Fruit fly (Drosophila melanogaster) whole organism, embryonic: ENCODE measurements around the gene Rlb1.

Source experiments
- Bgb ChIP-seq: fragments of 200-800 bp; sonication (Bioruptor generic); IDR thresholded peaks from 2 replicates; pipeline ENCODE4 v1.3.6; 2022; ENCODE audit warnings: missing biosample characterization, missing genetic modification characterization; ENCODE audit not compliant: partially characterized antibody
- C15 ChIP-seq: fragments of 200-800 bp; sonication (Bioruptor generic); IDR thresholded peaks from 3 replicates; pipeline ENCODE4 v1.3.6; 2022; ENCODE audit warnings: missing biosample characterization, missing genetic modification characterization
- CG10321 ChIP-seq: fragments of 200-800 bp; sonication (Bioruptor generic); IDR thresholded peaks from 2 replicates; pipeline ENCODE4 v1.3.6; 2022; ENCODE audit warnings: missing biosample characterization, missing genetic modification characterization
- CG10565 ChIP-seq: fragments of 200-800 bp; sonication (Bioruptor generic); optimal IDR thresholded peaks from 3 replicates; lab custom pipeline; 2016; ENCODE audit warnings: missing biosample characterization, mild to moderate bottlenecking, missing genetic modification characterization
- CG11398 ChIP-seq: fragments of 200-800 bp; sonication (Bioruptor generic); optimal IDR thresholded peaks from 2 replicates; lab custom pipeline; 2016; ENCODE audit warnings: missing biosample characterization, missing genetic modification characterization
- CG11695 ChIP-seq: fragments of 200-800 bp; sonication (Bioruptor generic); IDR thresholded peaks from 3 replicates; pipeline ENCODE4 v1.3.6; 2022; ENCODE audit warnings: missing biosample characterization, missing genetic modification characterization
- CG12769 ChIP-seq: fragments of 200-800 bp; sonication (Bioruptor generic); optimal IDR thresholded peaks from 2 replicates; lab custom pipeline; 2019; ENCODE audit warnings: missing biosample characterization, mild to moderate bottlenecking, missing genetic modification characterization, moderate library complexity
- CG15011 ChIP-seq: fragments of 200-800 bp; sonication (Bioruptor generic); optimal IDR thresholded peaks from 3 replicates; lab custom pipeline; 2018; ENCODE audit warnings: missing biosample characterization, mild to moderate bottlenecking, missing genetic modification characterization
- CG15514 ChIP-seq: fragments of 200-800 bp; sonication (Bioruptor generic); optimal IDR thresholded peaks from 3 replicates; lab custom pipeline; 2017; ENCODE audit warnings: missing biosample characterization, missing genetic modification characterization, mild to moderate bottlenecking, moderate library complexity, missing genetic modification reagents
- CG17802 ChIP-seq: fragments of 200-800 bp; sonication (Bioruptor generic); optimal IDR thresholded peaks from 2 replicates; lab custom pipeline; 2018; ENCODE audit warnings: missing biosample characterization, mild to moderate bottlenecking, missing genetic modification characterization, moderate library complexity
- CG1832 ChIP-seq: fragments of 200-800 bp; sonication (Bioruptor generic); optimal IDR thresholded peaks from 2 replicates; lab custom pipeline; 2017; ENCODE audit warnings: missing biosample characterization, mild to moderate bottlenecking, missing genetic modification characterization, inconsistent platforms
- CG18619 ChIP-seq: fragments of 200-800 bp; sonication (Bioruptor generic); optimal IDR thresholded peaks from 3 replicates; lab custom pipeline; 2017; ENCODE audit warnings: missing biosample characterization, mild to moderate bottlenecking, missing genetic modification characterization
- CG18764 ChIP-seq: fragments of 200-800 bp; sonication (Bioruptor generic); optimal IDR thresholded peaks from 3 replicates; lab custom pipeline; 2016; ENCODE audit warnings: missing biosample characterization, missing genetic modification characterization
- CG2889 ChIP-seq: fragments of 200-800 bp; sonication (Bioruptor generic); IDR thresholded peaks from 3 replicates; pipeline ENCODE4 v1.3.6; 2022; ENCODE audit warnings: missing biosample characterization, missing genetic modification characterization
- CG34224 ChIP-seq: fragments of 200-800 bp; sonication (Bioruptor generic); IDR thresholded peaks from 3 replicates; pipeline ENCODE4 v1.3.6; 2022; ENCODE audit warnings: missing biosample characterization, missing genetic modification characterization; ENCODE audit not compliant: partially characterized antibody
- Chrac-16 ChIP-seq: fragments of 200-800 bp; sonication (Bioruptor generic); optimal IDR thresholded peaks from 3 replicates; lab custom pipeline; 2016; ENCODE audit warnings: missing biosample characterization, missing genetic modification characterization
- D19B ChIP-seq: fragments of 200-800 bp; sonication (Bioruptor generic); optimal IDR thresholded peaks from 2 replicates; lab custom pipeline; 2017; ENCODE audit warnings: missing biosample characterization, mild to moderate bottlenecking, missing genetic modification characterization
- Ets97D ChIP-seq: fragments of 200-800 bp; sonication (Bioruptor generic); optimal IDR thresholded peaks from 3 replicates; lab custom pipeline; 2016; ENCODE audit warnings: missing biosample characterization, missing genetic modification characterization
- HLH3B ChIP-seq: fragments of 200-800 bp; sonication (Bioruptor generic); IDR thresholded peaks from 2 replicates; pipeline ENCODE4 v1.3.6; 2022; ENCODE audit warnings: missing biosample characterization, missing genetic modification characterization
- HLH4C ChIP-seq: fragments of 200-800 bp; sonication (Bioruptor generic); IDR thresholded peaks from 3 replicates; pipeline ENCODE4 v1.3.6; 2022; ENCODE audit warnings: missing biosample characterization, missing genetic modification characterization; ENCODE audit not compliant: partially characterized antibody
- Neu2 ChIP-seq: fragments of 200-800 bp; sonication (Bioruptor generic); optimal IDR thresholded peaks from 3 replicates; lab custom pipeline; 2016; ENCODE audit warnings: missing biosample characterization, missing genetic modification characterization, borderline replicate concordance
- Nf-YB ChIP-seq: fragments of 200-800 bp; sonication (Bioruptor generic); optimal IDR thresholded peaks from 3 replicates; lab custom pipeline; 2019; ENCODE audit warnings: missing biosample characterization, mild to moderate bottlenecking, missing genetic modification characterization, moderate library complexity
- Rfx ChIP-seq: fragments of 200-800 bp; sonication (Bioruptor generic); IDR thresholded peaks from 2 replicates; pipeline ENCODE4 v1.3.6; 2022; ENCODE audit warnings: missing biosample characterization, missing genetic modification characterization
- amos ChIP-seq: fragments of 200-800 bp; sonication (Bioruptor generic); IDR thresholded peaks from 2 replicates; pipeline ENCODE4 v1.3.6; 2022; ENCODE audit warnings: missing biosample characterization, missing genetic modification characterization; ENCODE audit not compliant: partially characterized antibody
- az2 ChIP-seq: fragments of 200-800 bp; sonication (Bioruptor generic); optimal IDR thresholded peaks from 3 replicates; lab custom pipeline; 2016; ENCODE audit warnings: missing biosample characterization, missing genetic modification characterization
- bcd ChIP-seq: fragments of 200-800 bp; sonication (Bioruptor generic); optimal IDR thresholded peaks from 2 replicates; lab custom pipeline; 2017; ENCODE audit warnings: missing biosample characterization, mild to moderate bottlenecking, missing genetic modification characterization
- btn ChIP-seq: fragments of 200-800 bp; sonication (Bioruptor generic); optimal IDR thresholded peaks from 2 replicates; lab custom pipeline; 2016; ENCODE audit warnings: missing biosample characterization, missing genetic modification characterization
- caup ChIP-seq: fragments of 200-800 bp; sonication (Bioruptor generic); optimal IDR thresholded peaks from 3 replicates; lab custom pipeline; 2017; ENCODE audit warnings: missing biosample characterization, mild to moderate bottlenecking, missing genetic modification characterization, moderate library complexity; ENCODE audit not compliant: severe bottlenecking
- chinmo ChIP-seq: fragments of 200-800 bp; sonication (Bioruptor generic); IDR thresholded peaks from 4 replicates; pipeline ENCODE4 v1.3.6; 2022; ENCODE audit warnings: missing biosample characterization, missing genetic modification characterization; ENCODE audit not compliant: partially characterized antibody
- chn ChIP-seq: fragments of 200-800 bp; sonication (Bioruptor generic); optimal IDR thresholded peaks from 2 replicates; lab custom pipeline; 2016; ENCODE audit warnings: missing biosample characterization, missing genetic modification characterization
- dmrt11E ChIP-seq: fragments of 200-800 bp; sonication (Bioruptor generic); optimal IDR thresholded peaks from 3 replicates; lab custom pipeline; 2018; ENCODE audit warnings: missing biosample characterization, mild to moderate bottlenecking, missing genetic modification characterization, moderate library complexity
- ems ChIP-seq: fragments of 200-800 bp; sonication (Bioruptor generic); optimal IDR thresholded peaks from 3 replicates; lab custom pipeline; 2016; ENCODE audit warnings: missing biosample characterization, missing genetic modification characterization
- fd96Cb ChIP-seq: fragments of 200-800 bp; sonication (Bioruptor generic); optimal IDR thresholded peaks from 2 replicates; lab custom pipeline; 2018; ENCODE audit warnings: missing biosample characterization, mild to moderate bottlenecking, missing genetic modification characterization, moderate library complexity
- gro ChIP-seq: fragments of 200-800 bp; sonication (Bioruptor generic); optimal IDR thresholded peaks from 2 replicates; lab custom pipeline; 2016; ENCODE audit warnings: missing biosample characterization, missing genetic modification characterization
- knrl ChIP-seq: fragments of 200-800 bp; sonication (Bioruptor generic); IDR thresholded peaks from 3 replicates; pipeline ENCODE4 v1.3.6; 2022; ENCODE audit warnings: missing biosample characterization, missing genetic modification characterization; ENCODE audit not compliant: partially characterized antibody
- lab ChIP-seq: fragments of 200-800 bp; sonication (Bioruptor generic); optimal IDR thresholded peaks from 3 replicates; lab custom pipeline; 2017; ENCODE audit warnings: missing biosample characterization, missing genetic modification characterization, mild to moderate bottlenecking, moderate library complexity, missing genetic modification reagents
- lmd ChIP-seq: fragments of 200-800 bp; sonication (Bioruptor generic); IDR thresholded peaks from 2 replicates; pipeline ENCODE4 v1.3.6; 2022; ENCODE audit warnings: missing biosample characterization, missing genetic modification characterization
- phol ChIP-seq: fragments of 200-800 bp; sonication (Bioruptor generic); optimal IDR thresholded peaks from 3 replicates; lab custom pipeline; 2018; ENCODE audit warnings: missing biosample characterization, mild to moderate bottlenecking, missing genetic modification characterization, moderate library complexity
- pzg ChIP-seq: fragments of 200-800 bp; sonication (Bioruptor generic); optimal IDR thresholded peaks from 3 replicates; lab custom pipeline; 2018; ENCODE audit warnings: missing biosample characterization, mild to moderate bottlenecking, missing genetic modification characterization, moderate library complexity
- sens-2 ChIP-seq: fragments of 200-800 bp; sonication (Bioruptor generic); IDR thresholded peaks from 2 replicates; pipeline ENCODE4 v1.3.6; 2022; ENCODE audit warnings: missing biosample characterization, missing genetic modification characterization
- tin ChIP-seq: fragments of 200-800 bp; sonication (Bioruptor generic); optimal IDR thresholded peaks from 3 replicates; lab custom pipeline; 2016; ENCODE audit warnings: missing biosample characterization, missing genetic modification characterization
- trh ChIP-seq: fragments of 200-800 bp; sonication (Bioruptor generic); optimal IDR thresholded peaks from 2 replicates; lab custom pipeline; 2016; ENCODE audit warnings: missing biosample characterization, missing genetic modification characterization
- tx ChIP-seq: fragments of 200-800 bp; sonication (Bioruptor generic); optimal IDR thresholded peaks from 2 replicates; lab custom pipeline; 2016; ENCODE audit warnings: missing biosample characterization, missing genetic modification characterization
- vvl ChIP-seq: fragments of 200-800 bp; sonication (Bioruptor generic); IDR thresholded peaks from 2 replicates; pipeline ENCODE4 v1.3.6; 2022; ENCODE audit warnings: missing biosample characterization, missing genetic modification characterization
- wdn ChIP-seq: fragments of 200-800 bp; sonication (Bioruptor generic); IDR thresholded peaks from 2 replicates; pipeline ENCODE4 v1.3.6; 2022; ENCODE audit warnings: missing biosample characterization, missing genetic modification characterization
- z ChIP-seq: fragments of 200-800 bp; sonication (Bioruptor generic); IDR thresholded peaks from 3 replicates; pipeline ENCODE4 v1.3.6; 2022; ENCODE audit warnings: missing biosample characterization, missing genetic modification characterization
- zfh1 ChIP-seq: fragments of 200-800 bp; sonication (Bioruptor generic); IDR thresholded peaks from 3 replicates; pipeline ENCODE4 v1.3.6; 2022; ENCODE audit warnings: missing biosample characterization, missing genetic modification characterization

Rlb1 gene

DNA sequence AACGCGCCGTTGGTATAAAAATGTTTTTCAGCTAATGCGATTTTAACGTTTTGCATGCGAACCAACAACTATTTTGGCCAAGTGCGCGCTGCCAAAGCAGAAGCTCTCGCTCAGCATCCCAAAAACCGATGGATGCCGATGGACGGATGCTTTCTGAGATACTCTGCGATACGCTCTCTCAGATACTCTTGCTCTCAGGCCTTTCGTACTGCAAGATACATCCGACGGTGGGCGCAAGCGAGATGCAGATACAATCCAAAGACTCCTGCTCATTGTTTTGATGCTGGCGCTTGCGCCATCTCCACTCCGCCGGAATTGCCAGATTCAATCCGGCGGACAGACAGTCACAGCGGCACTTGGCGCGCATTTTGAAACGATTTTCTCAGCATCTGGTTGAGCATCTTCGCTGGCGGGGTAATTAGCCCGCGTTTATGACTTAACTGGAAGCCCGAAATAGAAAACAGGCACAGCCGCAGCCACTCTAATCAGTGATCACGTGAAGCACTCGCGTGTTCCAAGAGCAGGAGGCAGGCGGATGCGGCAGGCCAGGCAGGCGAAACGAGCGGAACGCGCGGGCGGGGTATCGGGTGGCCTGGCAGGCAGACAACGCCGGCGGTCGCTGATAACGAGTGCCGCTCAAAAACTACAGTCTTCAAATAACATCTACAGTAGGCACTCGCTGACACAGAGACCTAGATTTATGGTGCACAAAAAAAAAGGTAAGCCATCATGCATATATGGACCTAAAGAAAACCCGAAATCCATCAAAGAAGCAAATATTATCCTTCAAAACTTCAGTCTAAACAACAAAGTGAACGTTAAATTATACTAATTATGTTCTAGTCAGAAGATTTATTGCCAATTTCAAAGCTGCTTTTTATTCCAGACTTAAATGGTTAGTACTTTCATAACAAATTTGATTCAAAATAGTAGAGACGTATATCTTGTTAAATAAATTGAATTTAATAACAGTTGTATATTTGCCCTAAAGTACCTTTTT, 19.2 kb upstream of the Rlb1 start, which contains the start of gene CG16779 (continued):
- TF ChIP-seq fd96Cb (tag; lab: Kevin White, UChicago) = peak; percentile 28
- TF ChIP-seq caup = no peak
- peak; percentile 47 for TF ChIP-seq tin (GFP tag; lab: Kevin White, UChicago)
- peak; percentile 82; the same call in 1 of the 4 replicates for TF ChIP-seq chinmo
- TF ChIP-seq CG15011 = peak; percentile 25
- TF ChIP-seq Rfx (GFP tag; lab: Robert Waterston, UW) = no peak
- TF ChIP-seq CG12769 (tag; lab: Kevin White, UChicago) = no peak
- TF ChIP-seq gro (GFP tag; lab: Kevin White, UChicago) = no peak
- no peak for TF ChIP-seq sens-2
- TF ChIP-seq lab (GFP tag; lab: Kevin White, UChicago) = no peak
- no peak for TF ChIP-seq HLH4C (GFP tag; lab: Robert Waterston, UW)
- peak; percentile 20; the same call in 1 of the 2 replicates for TF ChIP-seq Bgb (GFP tag; lab: Robert Waterston, UW)
- TF ChIP-seq btn (GFP tag; lab: Kevin White, UChicago) = no peak
- 0 out of 3 replicates have a peak, but pooled peaks have one; percentile 24 for TF ChIP-seq CG34224 (GFP tag; lab: Robert Waterston, UW)
- TF ChIP-seq zfh1 (GFP tag; lab: Robert Waterston, UW) = no peak
- TF ChIP-seq vvl = no peak
- TF ChIP-seq knrl = no peak
- TF ChIP-seq chn = peak; percentile 6
- no peak for TF ChIP-seq CG11398 (GFP tag; lab: Kevin White, UChicago)
- peak; percentile 47 for TF ChIP-seq bcd (GFP tag; lab: Kevin White, UChicago)
- TF ChIP-seq CG11695 = no peak
- TF ChIP-seq z (GFP tag; lab: Robert Waterston, UW) = no peak
- TF ChIP-seq CG1832 (GFP tag; lab: Kevin White, UChicago) = peak; percentile 61
- peak; percentile 19 for TF ChIP-seq CG18619 (GFP tag; lab: Kevin White, UChicago)
- peak; percentile 87 for TF ChIP-seq CG10321
- TF ChIP-seq Chrac-16 = no peak
- TF ChIP-seq D19B (GFP tag; lab: Kevin White, UChicago) = no peak
- no peak for TF ChIP-seq CG2889 (GFP tag; lab: Robert Waterston, UW)
- no peak for TF ChIP-seq CG17802 (tag; lab: Kevin White, UChicago)
- no peak for TF ChIP-seq HLH3B (GFP tag; lab: Robert Waterston, UW)
- no peak for TF ChIP-seq Neu2
- peak; percentile 59 for TF ChIP-seq az2 (GFP tag; lab: Kevin White, UChicago)
- no peak for TF ChIP-seq Nf-YB (GFP tag; lab: Kevin White, UChicago)
- no peak for TF ChIP-seq tx (GFP tag; lab: Kevin White, UChicago)
- peak; percentile 13 for TF ChIP-seq CG15514
- TF ChIP-seq ems = no peak
- TF ChIP-seq phol (tag; lab: Kevin White, UChicago) = peak; percentile 61
- peak; percentile 64 for TF ChIP-seq pzg
- TF ChIP-seq amos = no peak
- no peak for TF ChIP-seq CG10565
- TF ChIP-seq wdn (GFP tag; lab: Robert Waterston, UW) = no peak
- no peak for TF ChIP-seq Ets97D (GFP tag; lab: Kevin White, UChicago)
- peak; percentile 14 for TF ChIP-seq trh (GFP tag; lab: Kevin White, UChicago)
- TF ChIP-seq CG18764 = no peak
- peak; percentile 33; the same call in 1 of the 2 replicates for TF ChIP-seq lmd (GFP tag; lab: Robert Waterston, UW)
- no peak for TF ChIP-seq C15 (GFP tag; lab: Robert Waterston, UW)
- peak; percentile 51 for TF ChIP-seq dmrt11E
